Worm (Caenorhabditis elegans) whole organism, L3 larva: ENCODE results near the gene dph-2.

Experiments
- elt-3 ChIP-seq, 3 experiments: fragments of 150-350 bp in 1 of 3; sonication (generic microtip) in 2 of 3; optimal IDR thresholded peaks; 2 replicates in 2 of 3; 4 replicates in 1 of 3; lab custom pipeline; 2014 to 2017; ENCODE audit warnings: missing biosample characterization in 3 of 3, missing genetic modification characterization in 3 of 3
- mdl-1 ChIP-seq: fragments of 150-350 bp; optimal IDR thresholded peaks from 2 replicates; lab custom pipeline; 2014; ENCODE audit warnings: missing biosample characterization, missing genetic modification characterization
- nhr-237 ChIP-seq: fragments of 150-350 bp; optimal IDR thresholded peaks from 2 replicates; lab custom pipeline; 2014; ENCODE audit warnings: missing biosample characterization, missing genetic modification characterization
- pqm-1 ChIP-seq: fragments of 150-350 bp; optimal IDR thresholded peaks from 2 replicates; lab custom pipeline; 2017; ENCODE audit warnings: missing biosample characterization, missing genetic modification characterization, inconsistent platforms

DNA sequence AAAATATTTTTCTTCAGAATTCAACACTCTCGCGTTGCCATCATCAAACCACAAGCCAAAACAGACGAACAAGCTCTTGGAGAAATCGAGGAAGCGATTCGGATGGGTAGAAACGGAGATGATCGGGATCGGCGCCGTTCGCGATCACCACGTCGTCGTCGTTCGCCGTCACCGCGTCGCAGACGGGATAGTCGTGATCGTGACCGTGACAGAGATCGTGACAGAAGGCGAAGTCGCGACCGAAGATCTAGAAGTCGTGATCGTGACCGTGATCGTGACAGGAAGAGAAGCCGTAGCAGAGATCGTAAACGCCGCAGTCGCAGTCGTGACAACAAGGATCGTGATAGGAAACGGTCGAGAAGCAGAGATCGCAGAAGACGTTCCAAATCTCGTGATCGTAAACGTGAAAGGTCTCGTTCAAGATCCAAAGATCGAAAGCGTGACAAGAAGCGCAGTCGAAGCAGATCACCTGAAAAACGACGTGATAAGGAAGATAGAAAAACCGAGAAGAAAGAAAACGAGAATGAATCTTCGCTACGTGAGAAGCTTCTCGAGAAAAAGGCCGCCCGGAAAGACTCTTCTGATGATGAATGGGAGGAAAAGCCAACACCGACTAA is 52.5 kb downstream of the dph-2 start:
- TF ChIP-seq nhr-237 (tag; lab: Kevin White, UChicago), result no peak
- no peak for TF ChIP-seq elt-3 (tag; optimal IDR thresholded peaks at IDR 0.05; lab: Kevin White, UChicago)
- TF ChIP-seq pqm-1 (tag; lab: Kevin White, UChicago), result no peak
- no peak for TF ChIP-seq mdl-1 (tag; lab: Kevin White, UChicago)
